Fruit fly (Drosophila melanogaster) whole organism, pupa: ENCODE measurements around the gene CG10628.
A peak's percentile ranks its signal among the peaks of the same experiment; 100 is the strongest.

ENCODE experiments used
- CG4496 ChIP-seq: fragments of 200-800 bp; sonication (Bioruptor generic); IDR thresholded peaks from 3 replicates; pipeline ENCODE4 v1.3.6; 2022; ENCODE audit warnings: missing biosample characterization, missing genetic modification characterization
- Ets98B ChIP-seq: fragments of 200-800 bp; sonication (Bioruptor generic); IDR thresholded peaks from 2 replicates; pipeline ENCODE4 v1.3.6; 2022; ENCODE audit warnings: missing biosample characterization, missing genetic modification characterization

CG10628 gene

DNA sequence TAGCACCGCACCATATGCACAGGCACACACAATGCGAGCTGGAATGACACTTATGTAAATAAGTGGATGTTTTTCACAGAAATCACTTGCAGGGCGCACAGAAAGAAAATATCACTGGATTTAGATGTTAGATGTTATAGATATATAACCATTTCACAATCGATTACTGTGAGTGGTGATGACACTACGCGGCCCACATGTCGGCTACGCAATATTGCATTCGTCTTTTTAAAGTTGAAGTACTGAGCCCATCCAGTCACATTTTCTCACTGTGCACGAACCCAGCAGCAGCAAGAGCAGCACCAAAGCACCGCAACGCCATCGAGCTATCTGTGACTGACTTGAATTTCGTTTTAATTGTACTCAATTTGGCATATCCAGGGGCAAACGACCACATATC is 35.9 kb downstream of the CG10628 start:
- TF ChIP-seq Ets98B (GFP tag; lab: Robert Waterston, UW) (0 out of 2 replicates have a peak, but pooled peaks have one; percentile 9), CG4496 (no peak)
